Fruit fly (Drosophila melanogaster): ENCODE measurements around the gene sina.

The sina gene

DNA sequence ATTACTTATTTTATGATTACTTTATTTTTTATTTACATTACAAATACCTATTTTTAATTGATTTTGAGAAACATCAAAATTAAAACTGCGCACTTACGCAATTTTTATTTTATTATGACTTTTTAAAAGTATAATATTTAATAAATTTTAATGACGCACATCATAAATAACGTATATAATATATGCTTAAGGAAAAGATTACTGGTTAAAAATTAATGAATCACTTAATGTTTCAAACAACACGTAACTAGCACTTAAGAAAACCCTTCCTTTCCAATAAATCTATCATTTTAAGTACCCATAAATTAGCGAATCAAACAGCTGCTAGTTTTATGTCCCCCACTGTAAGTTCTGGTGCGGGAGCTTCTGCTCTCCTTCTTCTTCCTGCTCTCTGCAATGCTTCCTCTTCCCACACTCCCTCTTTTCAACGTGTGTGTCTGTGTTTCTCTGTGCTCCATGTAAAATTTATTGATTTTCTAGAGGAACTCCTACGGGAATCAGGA lies 46.7 kb upstream of the sina start (continued):
- TF ChIP-seq sens (GFP tag) (peak; percentile 56), CG32772 (GFP tag; IDR thresholded peaks at IDR 0.05) (no peak), CG10267 (tag; optimal IDR thresholded peaks at IDR 0.05) (peak; percentile 68), HLH3B (GFP tag; IDR thresholded peaks at IDR 0.05) (no peak), caup (GFP tag; optimal IDR thresholded peaks at IDR 0.05; ENCODE audit: severe bottlenecking) (peak; percentile 51), fd96Cb (tag; optimal IDR thresholded peaks at IDR 0.05) (peak; percentile 72), chinmo (GFP tag; IDR thresholded peaks at IDR 0.05; ENCODE audit: partially characterized antibody) (no peak), CG2116 (GFP tag; optimal IDR thresholded peaks at IDR 0.05) (peak; percentile 27), tup (GFP tag; optimal IDR thresholded peaks at IDR 0.05) (no peak), TFAM (GFP tag; optimal IDR thresholded peaks at IDR 0.05) (no peak), PHDP (tag; optimal IDR thresholded peaks at IDR 0.05) (peak; percentile 76), CG10274 (GFP tag; optimal IDR thresholded peaks at IDR 0.05) (peak; percentile 31), CG6791 (GFP tag; IDR thresholded peaks at IDR 0.05; ENCODE audit: partially characterized antibody) (no peak), CG2889 (GFP tag; IDR thresholded peaks at IDR 0.05) (no peak), Max (GFP tag; optimal IDR thresholded peaks at IDR 0.05) (no peak), Ada2b (GFP tag; IDR thresholded peaks at IDR 0.05) (peak; percentile 54), Hand (GFP tag; optimal IDR thresholded peaks at IDR 0.05) (peak; percentile 42), CG10462 (GFP tag; optimal IDR thresholded peaks at IDR 0.05) (peak; percentile 44), CG10979 (tag; optimal IDR thresholded peaks at IDR 0.05) (peak; percentile 84), Sry-δ (GFP tag; optimal IDR thresholded peaks at IDR 0.05) (no peak), CG31224 (GFP tag; IDR thresholded peaks at IDR 0.05) (peak; percentile 56; the same call in 1 of the 2 replicates), tll (GFP tag; optimal IDR thresholded peaks at IDR 0.05) (no peak), zen2 (GFP tag; IDR thresholded peaks at IDR 0.05; ENCODE audit: partially characterized antibody) (no peak), CG12299 (tag; optimal IDR thresholded peaks at IDR 0.05) (no peak), CG2199 (GFP tag; IDR thresholded peaks at IDR 0.05) (no peak), CG8290 (GFP tag; optimal IDR thresholded peaks at IDR 0.05) (peak; percentile 43), CG8290 (tag; optimal IDR thresholded peaks at IDR 0.05) (peak in 1 of 2 experiments; percentile 54), CG8281 (tag; optimal IDR thresholded peaks at IDR 0.05) (peak; percentile 23), CG16863 (GFP tag; optimal IDR thresholded peaks at IDR 0.05) (no peak), Lhr (GFP tag; optimal IDR thresholded peaks at IDR 0.05) (peak; percentile 35), CG1603 (tag; optimal IDR thresholded peaks at IDR 0.05) (no peak), Eip74EF (GFP tag; optimal IDR thresholded peaks at IDR 0.05) (peak in 1 of 2 experiments; percentile 17), CG10565 (GFP tag; optimal IDR thresholded peaks at IDR 0.05) (no peak), Asciz (GFP tag; optimal IDR thresholded peaks at IDR 0.05) (peak; percentile 35), knrl (GFP tag; IDR thresholded peaks at IDR 0.05; ENCODE audit: partially characterized antibody) (no peak), luna (GFP tag; optimal IDR thresholded peaks at IDR 0.05) (no peak), CG17385 (GFP tag; optimal IDR thresholded peaks at IDR 0.05) (peak; percentile 68), fd102C (GFP tag; optimal IDR thresholded peaks at IDR 0.05) (no peak), CG10431 (GFP tag; optimal IDR thresholded peaks at IDR 0.05) (no peak)

DNA sequence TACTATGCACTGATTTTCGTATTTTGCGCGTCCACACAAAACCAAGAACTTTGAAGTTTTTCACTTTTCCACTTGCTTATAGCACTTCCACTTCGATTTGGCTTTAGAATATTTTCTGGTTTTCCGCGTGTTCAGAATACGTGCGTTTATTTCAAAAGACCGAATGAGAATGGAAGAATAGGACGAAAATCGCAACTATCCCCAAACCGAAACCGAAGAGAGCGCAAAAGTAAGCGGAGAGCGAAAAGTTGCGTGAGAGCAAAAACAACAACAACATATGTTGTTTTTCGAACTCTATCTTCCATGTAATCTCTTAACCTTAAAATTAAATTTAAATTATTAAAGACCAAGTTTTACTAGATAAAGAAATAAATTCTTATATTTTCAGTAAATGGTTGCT lies 46.0 kb upstream of the sina start, which contains the start of gene CG9674:
TSS of gene CG9674 (minus strand) at position 174 of the 400 bp plus-strand sequence.
- TF ChIP-seq seq (GFP tag; IDR thresholded peaks at IDR 0.05) = peak; percentile 14; the same call in 1 of the 2 replicates
- no peak for TF ChIP-seq CG11696 (GFP tag; IDR thresholded peaks at IDR 0.05)
- no peak for TF ChIP-seq cg (GFP tag; optimal IDR thresholded peaks at IDR 0.05)
- TF ChIP-seq Trl (optimal IDR thresholded peaks at IDR 0.05) = peak; percentile 51
- no peak for TF ChIP-seq Trl (GFP tag; optimal IDR thresholded peaks at IDR 0.05)
- TF ChIP-seq CG18476 (GFP tag; optimal IDR thresholded peaks at IDR 0.05) = no peak
- peak; percentile 72 for TF ChIP-seq nom (GFP tag; optimal IDR thresholded peaks at IDR 0.05)
- TF ChIP-seq CG4360 (GFP tag; IDR thresholded peaks at IDR 0.05) = peak; percentile 59; the same call in 1 of the 2 replicates
- no peak for TF ChIP-seq CG18599 (GFP tag; optimal IDR thresholded peaks at IDR 0.05)
